Worm (Caenorhabditis elegans): ENCODE data around the gene C45G9.8.
A peak's percentile ranks its signal among the peaks of the same experiment; 100 is the strongest.

C45G9.8 gene

ce11 chrIII:5078062-5078461, 24.6 kb upstream of the C45G9.8 start (continued):
- TF ChIP-seq lsy-2 (tag; optimal IDR thresholded peaks at IDR 0.05) = peak; percentile 46 to 60
- TF ChIP-seq fkh-4 (tag; optimal IDR thresholded peaks at IDR 0.05; ENCODE audit: borderline replicate concordance) = no peak
- TF ChIP-seq ces-1 (GFP tag; optimal IDR thresholded peaks at IDR 0.05) = no peak
- no peak for TF ChIP-seq ceh-90 (tag; optimal IDR thresholded peaks at IDR 0.05)
- peak; percentile 86 for TF ChIP-seq elt-2 (tag; optimal IDR thresholded peaks at IDR 0.05)
- TF ChIP-seq Y116A8C.19 (tag; optimal IDR thresholded peaks at IDR 0.05; ENCODE audit: borderline replicate concordance) = no peak
- TF ChIP-seq swsn-7 (tag; optimal IDR thresholded peaks at IDR 0.05) = peak; percentile 49
- no peak for TF ChIP-seq hlh-17 (GFP tag; optimal IDR thresholded peaks at IDR 0.05; ENCODE audit: borderline replicate concordance)
- TF ChIP-seq efl-1 (optimal IDR thresholded peaks at IDR 0.05) = peak; percentile 9 to 38
- TF ChIP-seq efl-1 (GFP tag; optimal IDR thresholded peaks at IDR 0.05 in 1 of 2) = peak; percentile 27 to 91
- no peak for TF ChIP-seq sox-4 (tag; optimal IDR thresholded peaks at IDR 0.05)
- peak; percentile 23 for TF ChIP-seq xbp-1 (tag; optimal IDR thresholded peaks at IDR 0.05)
- TF ChIP-seq snpc-4 (tag; optimal IDR thresholded peaks at IDR 0.05) = peak; percentile 53
- peak; percentile 96 for TF ChIP-seq nhr-20 (tag; optimal IDR thresholded peaks at IDR 0.05)
- no peak for TF ChIP-seq dsc-1 (tag; optimal IDR thresholded peaks at IDR 0.05)
- TF ChIP-seq nhr-12 (tag; optimal IDR thresholded peaks at IDR 0.05) = no peak
- TF ChIP-seq aly-2 (tag; optimal IDR thresholded peaks at IDR 0.05) = no peak
- TF ChIP-seq lin-39 (tag; optimal IDR thresholded peaks at IDR 0.05) = no peak
- TF ChIP-seq zag-1 (tag; optimal IDR thresholded peaks at IDR 0.05) = no peak
- no peak for TF ChIP-seq lin-13 (GFP tag; optimal IDR thresholded peaks at IDR 0.05)
- TF ChIP-seq zip-4 (GFP tag; optimal IDR thresholded peaks at IDR 0.05) = no peak
- peak; percentile 80 for TF ChIP-seq nhr-47 (tag; optimal IDR thresholded peaks at IDR 0.05)
- no peak for TF ChIP-seq nhr-84 (tag; optimal IDR thresholded peaks at IDR 0.05)
- peak; percentile 86 for TF ChIP-seq tbx-2 (tag; optimal IDR thresholded peaks at IDR 0.05)
- TF ChIP-seq fkh-8 (tag; optimal IDR thresholded peaks at IDR 0.05) = peak; percentile 8
- peak in 3 of 6 experiments; percentile 18 to 95 (median 72) for TF ChIP-seq elt-3 (tag; optimal IDR thresholded peaks at IDR 0.05)
- TF ChIP-seq irx-1 (tag; optimal IDR thresholded peaks at IDR 0.05) = peak; percentile 41
- no peak for TF ChIP-seq pag-3 (tag; optimal IDR thresholded peaks at IDR 0.05; ENCODE audit: borderline replicate concordance, insufficient read depth)
- no peak for TF ChIP-seq sup-37 (GFP tag; optimal IDR thresholded peaks at IDR 0.05)
- no peak for TF ChIP-seq pqm-1 (tag; optimal IDR thresholded peaks at IDR 0.05)
- peak; percentile 90 for TF ChIP-seq skn-1 (tag; optimal IDR thresholded peaks at IDR 0.05)
- TF ChIP-seq isw-1 (GFP tag; IDR thresholded peaks at IDR 0.05) = no peak
- no peak for TF ChIP-seq unc-30 (tag; optimal IDR thresholded peaks at IDR 0.05)
- TF ChIP-seq nhr-19 (GFP tag; conservative IDR thresholded peaks at IDR 0.05) = peak; percentile 97
- TF ChIP-seq fkh-10 (GFP tag; optimal IDR thresholded peaks at IDR 0.05) = no peak
- TF ChIP-seq nhr-237 (tag; optimal IDR thresholded peaks at IDR 0.05) = no peak
- TF ChIP-seq lir-3 (tag; optimal IDR thresholded peaks at IDR 0.05; ENCODE audit: poor library complexity) = no peak
- TF ChIP-seq nhr-28 (tag; optimal IDR thresholded peaks at IDR 0.05) = no peak
- no peak for TF ChIP-seq unc-98 (GFP tag; IDR thresholded peaks at IDR 0.05)
- no peak for TF ChIP-seq mab-9 (GFP tag; IDR thresholded peaks at IDR 0.05)
- TF ChIP-seq mdl-1 (tag; optimal IDR thresholded peaks at IDR 0.05) = peak in 1 of 2 experiments; percentile 97
- no peak for TF ChIP-seq sptf-1 (tag; optimal IDR thresholded peaks at IDR 0.05)
- peak; percentile 43 for TF ChIP-seq mep-1 (tag; optimal IDR thresholded peaks at IDR 0.05)
- TF ChIP-seq nhr-11 (tag; optimal IDR thresholded peaks at IDR 0.05) = peak; percentile 32
- TF ChIP-seq nhr-71 (tag; optimal IDR thresholded peaks at IDR 0.05) = peak; percentile 94
- no peak for TF ChIP-seq egl-27 (tag; optimal IDR thresholded peaks at IDR 0.05)
- no peak for TF ChIP-seq F16B12.6 (tag; optimal IDR thresholded peaks at IDR 0.05)
- peak in 1 of 3 experiments; percentile 11 for TF ChIP-seq ceh-82 (tag; optimal IDR thresholded peaks at IDR 0.05)
- peak; percentile 44 for TF ChIP-seq blmp-1 (tag; optimal IDR thresholded peaks at IDR 0.05)
- no peak for TF ChIP-seq pax-3 (tag; optimal IDR thresholded peaks at IDR 0.05)
- peak; percentile 45 for TF ChIP-seq nhr-77 (tag; optimal IDR thresholded peaks at IDR 0.05)
- peak; percentile 42; the same call in 1 of the 2 replicates for TF ChIP-seq grh-1 (GFP tag; IDR thresholded peaks at IDR 0.05)
- no peak for TF ChIP-seq mef-2 (tag; optimal IDR thresholded peaks at IDR 0.05)
- TF ChIP-seq unc-130 (tag; optimal IDR thresholded peaks at IDR 0.05) = peak; percentile 90

All from whole organism, L1 larva.